Worm (Caenorhabditis elegans) whole organism, mixed stage, embryonic: ENCODE data around the gene C25E10.7.

Source experiments
- M03D4.4 ChIP-seq: sonication (generic microtip); optimal IDR thresholded peaks from 2 replicates; lab custom pipeline; 2017; ENCODE audit warnings: mild to moderate bottlenecking, missing genetic modification characterization, missing compliant biosample characterization
- bed-3 ChIP-seq: fragments of 200-800 bp; sonication (Bioruptor generic); optimal IDR thresholded peaks from 3 replicates; lab custom pipeline; 2018; ENCODE audit warnings: mild to moderate bottlenecking, missing genetic modification characterization, moderate library complexity, missing compliant biosample characterization
- blmp-1 ChIP-seq: fragments of 150-350 bp; optimal IDR thresholded peaks from 2 replicates; lab custom pipeline; 2014; ENCODE audit warnings: missing biosample characterization, missing genetic modification characterization
- ceh-39 ChIP-seq: fragments of 150-350 bp; optimal IDR thresholded peaks from 2 replicates; lab custom pipeline; 2014; ENCODE audit warnings: missing biosample characterization, missing genetic modification characterization
- ceh-43 ChIP-seq: fragments of 200-800 bp; sonication (Bioruptor generic); optimal IDR thresholded peaks from 2 replicates; lab custom pipeline; 2018; ENCODE audit warnings: mild to moderate bottlenecking, missing genetic modification characterization, moderate library complexity, missing compliant biosample characterization
- ceh-83 ChIP-seq: fragments of 200-800 bp; sonication (Bioruptor generic); optimal IDR thresholded peaks from 2 replicates; lab custom pipeline; 2018; ENCODE audit warnings: mild to moderate bottlenecking, missing genetic modification characterization, missing compliant biosample characterization
- ces-1 ChIP-seq: fragments of 150-350 bp; optimal IDR thresholded peaks from 2 replicates; lab custom pipeline; 2014; ENCODE audit warnings: missing biosample characterization, missing genetic modification reagents, missing genetic modification characterization
- cnd-1 ChIP-seq: fragments of 200-800 bp; sonication (Bioruptor generic); optimal IDR thresholded peaks from 2 replicates; lab custom pipeline; 2018; ENCODE audit warnings: mild to moderate bottlenecking, missing genetic modification characterization, missing compliant biosample characterization
- elt-1 ChIP-seq: sonication (generic microtip); optimal IDR thresholded peaks from 2 replicates; lab custom pipeline; 2017; ENCODE audit warnings: missing genetic modification characterization, mild to moderate bottlenecking, missing compliant biosample characterization, antibody characterized with exemption, moderate library complexity, borderline replicate concordance; ENCODE audit not compliant: insufficient read depth
- elt-3 ChIP-seq: fragments of 150-350 bp; optimal IDR thresholded peaks from 2 replicates; lab custom pipeline; 2014; ENCODE audit warnings: missing biosample characterization, missing genetic modification characterization
- flh-1 ChIP-seq: fragments of 200-800 bp; sonication (Bioruptor generic); optimal IDR thresholded peaks from 2 replicates; lab custom pipeline; 2018; ENCODE audit warnings: mild to moderate bottlenecking, missing genetic modification characterization, moderate library complexity, missing compliant biosample characterization
- hlh-1 ChIP-seq: fragments of 150-350 bp; optimal IDR thresholded peaks from 2 replicates; lab custom pipeline; 2014; ENCODE audit warnings: missing biosample characterization, missing genetic modification reagents, missing genetic modification characterization
- lin-13 ChIP-seq: fragments of 150-350 bp; optimal IDR thresholded peaks from 2 replicates; lab custom pipeline; 2014; ENCODE audit warnings: missing biosample characterization, missing genetic modification characterization
- lsy-2 ChIP-seq: fragments of 150-350 bp; optimal IDR thresholded peaks from 2 replicates; lab custom pipeline; 2014; ENCODE audit warnings: missing biosample characterization, missing genetic modification characterization
- mab-5 ChIP-seq: fragments of 150-350 bp; optimal IDR thresholded peaks from 2 replicates; lab custom pipeline; 2014; ENCODE audit warnings: missing biosample characterization, missing genetic modification characterization
- mep-1 ChIP-seq: fragments of 150-350 bp; optimal IDR thresholded peaks from 2 replicates; lab custom pipeline; 2017; ENCODE audit warnings: missing biosample characterization, missing genetic modification reagents, missing genetic modification characterization, inconsistent platforms
- mls-2 ChIP-seq: sonication (generic microtip); optimal IDR thresholded peaks from 2 replicates; lab custom pipeline; 2016; ENCODE audit warnings: mild to moderate bottlenecking, missing genetic modification characterization, moderate library complexity, missing compliant biosample characterization
- nhr-12 ChIP-seq: fragments of 150-350 bp; optimal IDR thresholded peaks from 2 replicates; lab custom pipeline; 2014; ENCODE audit warnings: missing biosample characterization, missing genetic modification characterization
- nhr-2 ChIP-seq: fragments of 150-350 bp; optimal IDR thresholded peaks from 2 replicates; lab custom pipeline; 2014; ENCODE audit warnings: missing biosample characterization, missing genetic modification characterization
- nhr-237 ChIP-seq: fragments of 150-350 bp; optimal IDR thresholded peaks from 2 replicates; lab custom pipeline; 2014; ENCODE audit warnings: missing biosample characterization, missing genetic modification characterization
- nhr-28 ChIP-seq: fragments of 150-350 bp; optimal IDR thresholded peaks from 2 replicates; lab custom pipeline; 2014; ENCODE audit warnings: missing biosample characterization, missing genetic modification characterization
- nhr-76 ChIP-seq: sonication (generic microtip); optimal IDR thresholded peaks from 2 replicates; lab custom pipeline; 2017; ENCODE audit warnings: missing biosample characterization, missing genetic modification characterization
- pha-4 ChIP-seq: fragments of 150-350 bp; optimal IDR thresholded peaks from 2 replicates; lab custom pipeline; 2018; ENCODE audit warnings: missing biosample characterization, missing genetic modification reagents, missing genetic modification characterization
- sem-2 ChIP-seq: fragments of 200-800 bp; sonication (Bioruptor generic); optimal IDR thresholded peaks from 2 replicates; lab custom pipeline; 2018; ENCODE audit warnings: mild to moderate bottlenecking, missing genetic modification characterization, missing compliant biosample characterization
- snpc-4 ChIP-seq: fragments of 150-350 bp; optimal IDR thresholded peaks from 2 replicates; lab custom pipeline; 2014; ENCODE audit warnings: missing biosample characterization, missing genetic modification characterization
- sptf-1 ChIP-seq: sonication (generic microtip); optimal IDR thresholded peaks from 2 replicates; lab custom pipeline; 2017; ENCODE audit warnings: mild to moderate bottlenecking, missing genetic modification characterization, moderate library complexity, missing compliant biosample characterization
- unc-120 ChIP-seq: sonication (generic microtip); optimal IDR thresholded peaks from 2 replicates; lab custom pipeline; 2017; ENCODE audit warnings: missing genetic modification characterization, missing compliant biosample characterization; ENCODE audit not compliant: poor library complexity, severe bottlenecking
- unc-39 ChIP-seq: fragments of 150-350 bp; optimal IDR thresholded peaks from 2 replicates; lab custom pipeline; 2014; ENCODE audit warnings: missing biosample characterization, missing genetic modification characterization
- unc-62 ChIP-seq: fragments of 150-350 bp; optimal IDR thresholded peaks from 2 replicates; lab custom pipeline; 2014; ENCODE audit warnings: missing biosample characterization, missing genetic modification reagents, missing genetic modification characterization
- zip-8 ChIP-seq: fragments of 150-350 bp; optimal IDR thresholded peaks from 2 replicates; lab custom pipeline; 2014; ENCODE audit warnings: missing biosample characterization, missing genetic modification characterization
- ztf-11 ChIP-seq: fragments of 150-350 bp; optimal IDR thresholded peaks from 2 replicates; lab custom pipeline; 2014; ENCODE audit warnings: missing biosample characterization, missing genetic modification characterization

Gene C25E10.7

DNA sequence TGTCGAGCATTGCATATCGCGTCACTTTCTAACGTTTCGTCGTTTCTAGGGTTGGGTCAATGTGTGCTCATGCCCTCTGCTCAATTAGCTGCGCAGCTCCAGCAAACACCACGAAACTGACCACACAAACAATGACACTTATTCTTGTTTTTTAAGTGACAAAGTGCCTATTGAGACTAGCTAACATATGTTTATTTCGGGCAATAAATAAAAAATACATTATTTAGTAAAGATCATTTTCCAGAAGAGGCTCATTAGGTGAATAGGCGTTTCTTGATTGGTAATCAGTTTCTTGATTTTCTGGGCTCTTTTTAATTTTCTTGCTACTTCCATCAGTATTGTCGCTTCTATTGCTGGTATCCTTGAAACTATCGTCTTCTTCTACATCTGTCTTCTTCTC is 18.7 kb upstream of the C25E10.7 start, which contains the start of gene T27E4.5:
TSS of gene T27E4.5 (minus strand) at position 101 of the 400 bp plus-strand sequence.
- TF ChIP-seq unc-62 (GFP tag; lab: Kevin White, UChicago), result no peak
- TF ChIP-seq mab-5 (tag; lab: Kevin White, UChicago), result no peak
- TF ChIP-seq ceh-43 (GFP tag; lab: Kevin White, UChicago), result no peak
- no peak for TF ChIP-seq nhr-28 (tag; lab: Kevin White, UChicago)
- no peak for TF ChIP-seq bed-3 (GFP tag; lab: Kevin White, UChicago)
- TF ChIP-seq snpc-4 (tag; lab: Kevin White, UChicago), result no peak
- no peak for TF ChIP-seq ces-1 (GFP tag; lab: Kevin White, UChicago)
- no peak for TF ChIP-seq hlh-1 (tag; lab: Kevin White, UChicago)
- TF ChIP-seq lin-13 (tag; lab: Kevin White, UChicago), result no peak
- TF ChIP-seq nhr-76 (tag; lab: Kevin White, UChicago), result no peak
- TF ChIP-seq mls-2 (tag; lab: Kevin White, UChicago), result no peak
- TF ChIP-seq unc-120, result no peak
- no peak for TF ChIP-seq mep-1 (tag; lab: Kevin White, UChicago)
- TF ChIP-seq sptf-1, result no peak

DNA sequence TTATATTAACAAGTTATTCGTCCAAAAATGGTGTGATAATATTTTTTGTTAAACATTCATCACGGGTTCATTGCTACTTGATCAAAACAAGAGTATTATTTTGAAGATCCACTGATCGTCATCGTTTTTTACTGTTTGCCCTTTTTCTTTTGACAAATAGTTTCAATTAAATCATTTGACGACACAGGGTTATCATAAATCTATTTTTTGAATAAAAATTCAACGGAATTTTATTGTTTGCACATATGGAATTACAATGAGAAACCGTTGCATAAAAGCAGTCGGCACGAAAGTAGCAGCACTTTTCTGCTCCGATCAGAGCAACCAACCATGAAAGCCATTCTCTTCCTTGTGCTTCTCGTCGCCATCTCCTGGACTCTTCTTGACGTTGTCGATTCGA is 16.7 kb upstream of the C25E10.7 start, which contains the start of gene fip-2:
TSS of gene fip-2 (plus strand) at position 301 of the 400 bp plus-strand sequence.
- TF ChIP-seq bed-3 (GFP tag; lab: Kevin White, UChicago) (no peak), lsy-2 (tag; lab: Kevin White, UChicago) (no peak), ztf-11 (no peak), blmp-1 (tag; lab: Kevin White, UChicago) (no peak), ceh-43 (GFP tag; lab: Kevin White, UChicago) (no peak), flh-1 (no peak), lin-13 (tag; lab: Kevin White, UChicago) (no peak), zip-8 (no peak)

DNA sequence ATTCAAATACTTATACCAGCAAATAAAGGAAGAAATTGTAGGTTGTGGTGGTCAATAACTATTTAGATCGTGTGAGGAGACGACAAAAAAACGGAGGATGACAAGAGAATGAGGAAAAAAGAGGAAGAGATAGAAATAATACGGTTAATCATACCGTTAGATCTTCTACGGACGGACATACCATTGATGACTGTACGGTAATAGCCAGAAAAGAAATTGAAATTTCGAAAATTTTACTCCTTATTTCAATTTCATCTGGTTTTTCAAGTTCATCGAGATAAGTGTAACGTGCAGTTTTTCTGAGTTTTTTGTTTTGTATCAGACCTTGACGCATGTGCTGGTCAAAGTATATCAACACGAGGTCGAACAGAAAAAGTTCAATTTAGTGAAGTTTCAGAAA is 14.9 kb upstream of the C25E10.7 start:
- TF ChIP-seq unc-120, result no peak

DNA sequence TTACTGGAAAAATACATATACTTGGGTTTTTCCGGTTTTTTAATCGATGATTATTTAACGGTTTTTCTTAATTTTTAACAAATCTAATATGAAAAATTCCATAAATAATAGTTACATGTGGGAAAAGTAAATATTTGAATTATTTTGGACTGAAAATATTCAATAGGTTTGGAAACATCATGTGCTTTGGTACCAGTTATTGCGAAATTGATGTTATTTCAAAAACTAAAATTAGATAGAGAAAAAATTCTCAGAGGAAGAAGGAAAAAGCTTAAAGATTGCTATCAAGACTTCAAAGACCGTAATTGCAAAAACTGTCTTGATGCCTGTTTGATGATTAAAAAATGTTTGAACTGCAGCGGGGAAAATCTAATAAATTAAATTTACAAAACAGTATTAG is 14.0 kb upstream of the C25E10.7 start:
- no peak for TF ChIP-seq unc-62 (GFP tag; lab: Kevin White, UChicago)
- no peak for TF ChIP-seq nhr-28 (tag; lab: Kevin White, UChicago)
- no peak for TF ChIP-seq blmp-1 (tag; lab: Kevin White, UChicago)
- no peak for TF ChIP-seq ces-1 (GFP tag; lab: Kevin White, UChicago)
- TF ChIP-seq cnd-1 (tag; lab: Kevin White, UChicago), result no peak
- TF ChIP-seq snpc-4 (tag; lab: Kevin White, UChicago), result no peak
- no peak for TF ChIP-seq ceh-83 (GFP tag; lab: Kevin White, UChicago)
- no peak for TF ChIP-seq zip-8
- no peak for TF ChIP-seq nhr-237 (tag; lab: Kevin White, UChicago)
- TF ChIP-seq mep-1 (tag; lab: Kevin White, UChicago), result no peak
- no peak for TF ChIP-seq flh-1
- no peak for TF ChIP-seq nhr-12 (tag; lab: Kevin White, UChicago)
- no peak for TF ChIP-seq nhr-76 (tag; lab: Kevin White, UChicago)
- TF ChIP-seq sptf-1, result no peak
- TF ChIP-seq M03D4.4, result no peak
- no peak for TF ChIP-seq unc-39 (tag; lab: Kevin White, UChicago)
- no peak for TF ChIP-seq pha-4 (tag; lab: Kevin White, UChicago)
- no peak for TF ChIP-seq mab-5 (tag; lab: Kevin White, UChicago)
- TF ChIP-seq elt-3 (tag; lab: Kevin White, UChicago), result no peak
- no peak for TF ChIP-seq elt-1 (tag; lab: Kevin White, UChicago)

DNA sequence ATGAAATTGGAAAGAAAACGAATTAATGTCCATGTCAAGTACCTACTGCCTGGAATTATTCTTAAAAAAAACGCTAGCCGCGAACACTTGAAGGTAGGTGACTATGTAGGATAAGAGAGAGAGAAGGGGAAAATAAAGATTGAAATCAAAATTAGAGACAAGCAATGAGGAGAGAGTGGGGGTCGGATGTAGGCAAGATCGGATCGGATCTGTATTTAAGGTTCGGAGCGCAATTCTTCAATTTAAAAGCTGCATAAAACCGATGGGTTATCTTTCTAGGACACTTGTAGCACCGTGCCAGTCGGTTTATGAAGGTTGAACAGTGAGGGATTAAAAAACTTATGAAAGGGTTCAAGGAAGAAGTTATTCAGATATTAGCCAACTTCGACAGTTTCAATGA is 12.1 kb upstream of the C25E10.7 start:
- no peak for TF ChIP-seq cnd-1 (tag; lab: Kevin White, UChicago)
- TF ChIP-seq elt-1 (tag; lab: Kevin White, UChicago), result peak; percentile 64

- TF ChIP-seq unc-39 (tag; lab: Kevin White, UChicago) (no peak), flh-1 (no peak), M03D4.4 (no peak), elt-3 (tag; lab: Kevin White, UChicago) (no peak), nhr-2 (no peak), sem-2 (GFP tag; lab: Kevin White, UChicago) (no peak), pha-4 (tag; lab: Kevin White, UChicago) (no peak), blmp-1 (tag; lab: Kevin White, UChicago) (no peak), mls-2 (tag; lab: Kevin White, UChicago) (no peak), lsy-2 (tag; lab: Kevin White, UChicago) (no peak), hlh-1 (tag; lab: Kevin White, UChicago) (no peak), lin-13 (tag; lab: Kevin White, UChicago) (no peak), elt-1 (tag; lab: Kevin White, UChicago) (no peak), ceh-39 (tag; lab: Kevin White, UChicago) (no peak), cnd-1 (tag; lab: Kevin White, UChicago) (no peak), sptf-1 (no peak)
- TF ChIP-seq, all 35 proteins: peak for 0
Observed at ce11 chrV:9062341-9062740, 11.3 kb upstream of the C25E10.7 start, which contains the start of gene C25E10.12. TSS of gene C25E10.12 (minus strand) at chrV:9062441.
